Fruit fly (Drosophila melanogaster): Measurements from ENCODE around the gene dy.

The dy gene

DNA sequence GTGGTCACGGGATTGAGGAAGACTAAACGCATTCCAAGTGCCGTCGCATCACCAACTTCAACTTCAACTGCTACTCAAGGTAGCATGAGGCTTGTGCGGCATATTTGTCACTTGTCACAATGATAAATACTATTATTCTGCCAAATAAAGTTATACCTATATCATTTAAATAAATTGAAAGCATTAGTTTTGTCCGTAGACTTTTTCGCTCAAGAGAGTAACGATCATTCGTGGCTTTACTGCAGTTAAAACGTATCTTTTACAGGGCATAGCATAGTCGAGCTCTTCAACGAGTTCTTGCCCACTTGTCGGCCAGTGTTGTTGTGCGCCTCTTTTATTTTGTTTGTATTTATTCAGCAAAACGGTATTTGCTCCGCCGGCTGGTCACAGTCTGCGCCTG, 42.2 kb downstream of the dy start:
- TF ChIP-seq CG17801 (GFP tag; optimal IDR thresholded peaks at IDR 0.05; ENCODE audit: partially characterized antibody), result no peak

DNA sequence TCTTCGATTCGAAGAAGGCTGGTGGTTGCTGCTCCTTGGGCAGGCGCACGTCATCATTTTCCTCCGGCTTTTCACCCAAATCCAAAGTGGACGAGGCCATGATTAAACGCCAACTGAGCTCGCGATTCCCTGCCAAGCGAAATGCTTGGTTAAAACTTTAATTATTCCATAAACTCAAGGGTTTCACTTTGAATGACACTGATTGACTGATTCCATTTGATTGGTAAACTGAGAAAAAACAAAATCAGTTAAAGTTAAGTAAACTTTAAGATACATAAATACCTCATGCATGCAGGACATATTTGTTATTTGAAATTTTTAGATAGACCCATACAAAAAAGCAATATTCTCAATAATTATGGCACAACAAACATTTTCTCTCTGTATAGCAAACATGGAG, 44.8 kb downstream of the dy start, which contains the start of gene inaF-A:
Gene inaF-A, minus strand, starts transcription at position 101 of the 400 bp plus-strand sequence.
- TF ChIP-seq CG17801 (GFP tag; optimal IDR thresholded peaks at IDR 0.05; ENCODE audit: partially characterized antibody), result no peak

DNA sequence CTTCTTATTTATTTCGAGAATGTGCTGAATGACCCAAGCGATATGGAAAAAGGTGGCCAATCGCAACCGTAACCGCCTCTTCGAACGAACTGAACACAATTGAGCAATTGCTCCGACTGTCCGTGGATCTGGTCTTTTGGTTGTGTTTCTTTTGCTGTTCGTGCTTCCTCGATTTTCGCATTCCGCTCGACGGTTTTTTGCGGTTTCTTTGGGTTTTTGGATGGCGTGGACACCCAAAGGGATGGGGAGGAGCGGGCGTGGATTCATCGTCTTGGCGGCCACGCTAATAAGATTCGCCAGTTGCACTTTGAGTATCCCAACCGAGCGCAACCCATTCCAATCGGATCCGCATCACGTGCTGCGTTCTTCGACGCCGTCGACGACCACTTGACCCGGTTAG, 45.9 kb downstream of the dy start, which contains the start of gene inaF-B:
Gene inaF-B, minus strand, starts transcription at position 101 of the 400 bp plus-strand sequence.
- TF ChIP-seq CG17801 (GFP tag; optimal IDR thresholded peaks at IDR 0.05; ENCODE audit: partially characterized antibody), result no peak

DNA sequence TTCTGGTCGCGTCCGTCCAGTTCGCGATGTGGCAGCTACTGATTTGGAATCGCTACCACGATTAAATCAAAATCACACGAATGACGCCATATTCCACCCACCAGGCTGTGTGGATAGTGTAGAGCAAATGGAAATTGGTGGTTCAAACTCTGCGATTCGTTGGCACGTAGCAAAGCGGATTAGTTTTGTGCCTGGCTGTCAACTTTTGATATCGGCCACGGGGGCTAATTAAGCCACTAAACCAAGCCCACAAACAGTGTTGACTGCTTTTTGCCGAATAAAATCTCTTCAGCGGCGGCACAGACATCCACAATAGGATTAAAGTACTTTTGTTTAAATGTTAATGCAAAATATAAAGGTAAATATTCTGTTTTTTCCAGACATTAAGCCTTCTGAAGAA, 46.9 kb downstream of the dy start, which contains the start of gene inaF-C:
Gene inaF-C, minus strand, starts transcription at position 101 of the 400 bp plus-strand sequence.
- no peak for TF ChIP-seq CG17801 (GFP tag; optimal IDR thresholded peaks at IDR 0.05; ENCODE audit: partially characterized antibody)

DNA sequence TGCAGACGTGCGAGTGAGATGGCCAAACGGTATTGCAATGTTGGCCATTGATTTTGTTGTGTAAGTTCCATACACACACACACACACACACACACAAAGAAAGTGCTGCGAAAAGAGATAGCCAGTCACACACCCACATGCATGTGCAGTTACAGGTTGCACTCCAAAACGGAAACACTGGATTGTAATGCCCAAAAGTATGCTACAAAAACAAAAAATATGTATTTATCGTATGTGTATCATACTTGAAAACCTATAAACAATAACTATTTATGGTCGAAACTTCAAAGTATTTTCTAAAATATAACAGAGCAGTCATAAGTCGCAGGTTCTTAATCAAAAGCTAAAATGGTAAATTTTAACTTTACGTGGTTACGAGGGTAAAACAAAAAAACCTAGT, 48.6 kb downstream of the dy start:
- no peak for TF ChIP-seq CG17801 (GFP tag; optimal IDR thresholded peaks at IDR 0.05; ENCODE audit: partially characterized antibody)

DNA sequence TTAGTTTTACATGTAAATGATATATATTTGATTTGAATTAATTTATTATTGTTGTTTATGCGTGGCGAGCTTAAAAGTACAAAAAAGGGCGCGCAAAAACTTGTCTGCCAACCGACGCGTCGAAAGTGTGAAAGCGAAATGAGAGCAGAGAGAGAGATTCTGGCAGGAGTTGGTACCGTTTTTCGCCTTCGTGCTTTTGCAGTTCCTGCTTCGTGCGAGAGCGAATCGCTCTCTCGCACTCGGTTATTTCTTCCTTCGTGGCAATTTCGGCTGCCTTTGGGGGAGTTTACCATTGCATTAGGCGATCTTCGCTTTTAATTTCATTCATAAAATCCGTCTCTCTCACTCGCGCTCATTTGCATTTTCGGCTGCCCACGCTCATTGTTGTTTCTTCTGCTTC, 49.6 kb downstream of the dy start, which contains the start of gene inaF-D:
Gene inaF-D, minus strand, starts transcription at position 101 of the 400 bp plus-strand sequence.
- no peak for TF ChIP-seq CG17801 (GFP tag; optimal IDR thresholded peaks at IDR 0.05; ENCODE audit: partially characterized antibody)

DNA sequence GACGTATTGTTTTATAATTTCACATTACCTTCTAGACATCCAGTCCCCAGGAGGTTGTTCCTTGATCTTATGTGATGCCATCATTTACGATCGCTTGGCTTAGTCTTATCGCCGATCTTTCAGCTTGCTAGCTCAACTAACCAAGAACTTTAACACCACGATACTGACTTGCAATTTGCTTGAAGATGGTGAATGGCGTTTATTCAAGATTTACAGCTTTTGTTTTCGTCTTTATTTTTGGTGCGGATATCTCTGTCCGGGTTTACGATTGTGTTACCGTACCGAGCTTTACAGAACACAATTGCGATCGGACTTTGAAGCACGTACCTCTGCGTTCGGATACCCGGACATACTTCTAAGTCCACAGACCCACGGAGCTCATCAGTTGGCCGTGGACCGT, 54.6 kb downstream of the dy start, which contains the start of gene CG15221:
Gene CG15221, plus strand, starts transcription at position 301 of the 400 bp plus-strand sequence.
- no peak for TF ChIP-seq CG17801 (GFP tag; optimal IDR thresholded peaks at IDR 0.05; ENCODE audit: partially characterized antibody)

DNA sequence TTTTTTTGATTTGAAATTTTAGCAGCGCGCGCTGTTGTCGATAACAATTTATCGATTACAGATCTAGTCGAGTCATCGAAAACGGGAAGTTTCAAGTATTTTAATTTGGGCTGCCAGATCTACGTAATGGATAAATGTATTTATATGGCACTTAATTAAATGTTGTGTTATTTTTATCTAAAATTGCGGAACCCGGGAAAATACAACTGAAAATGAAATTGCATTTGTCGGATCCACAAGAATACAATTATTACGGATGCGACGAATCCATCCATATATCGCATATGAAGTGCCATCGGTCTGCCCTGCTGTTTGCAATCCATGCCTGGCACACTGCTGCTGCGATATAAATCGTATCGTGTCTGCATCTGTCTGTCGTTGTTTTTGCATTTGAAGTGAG, 58.4 kb downstream of the dy start, which contains the start of gene Tango10:
Gene Tango10, plus strand, starts transcription at position 108 of the 400 bp plus-strand sequence.
- peak; percentile 70 for TF ChIP-seq CG17801 (GFP tag; optimal IDR thresholded peaks at IDR 0.05; ENCODE audit: partially characterized antibody)
